Fruit fly (Drosophila melanogaster): ENCODE measurements around the gene Sbat.

The Sbat gene

DNA sequence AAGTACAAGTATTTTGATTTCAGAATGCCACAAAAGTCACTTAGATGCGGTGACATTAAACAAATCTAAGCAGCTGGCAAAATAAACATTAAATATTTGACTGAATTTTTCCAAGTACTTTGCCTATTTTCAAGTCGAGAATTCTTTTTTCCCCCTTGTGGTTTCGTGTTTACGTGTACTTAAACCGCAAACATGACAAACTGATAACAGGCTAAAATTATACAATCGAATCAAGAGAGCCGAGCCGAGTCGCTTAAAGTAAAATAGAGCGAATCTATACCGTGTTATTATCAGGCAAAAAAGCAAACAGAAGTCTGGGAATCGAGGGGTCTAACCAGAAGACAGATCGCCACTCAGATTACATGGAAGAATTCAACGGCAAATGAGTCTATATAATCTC is 28.0 kb downstream of the Sbat start (continued):
- TF ChIP-seq gfzf (GFP tag; optimal IDR thresholded peaks at IDR 0.05) (no peak), inv (GFP tag; IDR thresholded peaks at IDR 0.05; ENCODE audit: partially characterized antibody) (no peak), D19B (GFP tag; optimal IDR thresholded peaks at IDR 0.05) (no peak), dysf (GFP tag; IDR thresholded peaks at IDR 0.05) (no peak), Lpt (GFP tag; optimal IDR thresholded peaks at IDR 0.05) (no peak), CG7839 (tag; optimal IDR thresholded peaks at IDR 0.05) (no peak), CG6765 (GFP tag; optimal IDR thresholded peaks at IDR 0.05) (peak; percentile 10), ERR (GFP tag; optimal IDR thresholded peaks at IDR 0.05) (no peak), CG5953 (GFP tag; IDR thresholded peaks at IDR 0.05) (no peak), CG12219 (GFP tag; optimal IDR thresholded peaks at IDR 0.05) (no peak), her (GFP tag; optimal IDR thresholded peaks at IDR 0.05) (no peak), Hr78 (GFP tag; optimal IDR thresholded peaks at IDR 0.05) (no peak), CG17385 (GFP tag; optimal IDR thresholded peaks at IDR 0.05) (no peak), hbn (GFP tag; IDR thresholded peaks at IDR 0.05; ENCODE audit: partially characterized antibody) (no peak), NC2α (GFP tag; optimal IDR thresholded peaks at IDR 0.05) (no peak), CG15269 (tag; optimal IDR thresholded peaks at IDR 0.05) (no peak), Oaz (GFP tag; IDR thresholded peaks at IDR 0.05) (no peak), ftz-f1 (GFP tag; optimal IDR thresholded peaks at IDR 0.05) (no peak), CkIIα-i1 (GFP tag; IDR thresholded peaks at IDR 0.05) (no peak), Ada2b (GFP tag; IDR thresholded peaks at IDR 0.05) (no peak), dm (GFP tag; optimal IDR thresholded peaks at IDR 0.05) (no peak), CG7928 (GFP tag; optimal IDR thresholded peaks at IDR 0.05) (no peak), tna (GFP tag; IDR thresholded peaks at IDR 0.05; ENCODE audit: partially characterized antibody) (no peak), Dip2 (GFP tag; IDR thresholded peaks at IDR 0.05) (no peak), Dad (GFP tag; optimal IDR thresholded peaks at IDR 0.05) (no peak), nerfin-1 (tag; optimal IDR thresholded peaks at IDR 0.05) (no peak), wek (GFP tag; optimal IDR thresholded peaks at IDR 0.05) (peak; percentile 7), Gsc (GFP tag; IDR thresholded peaks at IDR 0.05) (no peak), CG7372 (GFP tag; IDR thresholded peaks at IDR 0.05) (no peak), NC2β (GFP tag; optimal IDR thresholded peaks at IDR 0.05) (no peak), az2 (GFP tag; optimal IDR thresholded peaks at IDR 0.05) (no peak), CG2129 (GFP tag; IDR thresholded peaks at IDR 0.05; ENCODE audit: partially characterized antibody) (no peak), grau (tag; optimal IDR thresholded peaks at IDR 0.05) (no peak), sd (tag; optimal IDR thresholded peaks at IDR 0.05) (no peak), sug (tag; optimal IDR thresholded peaks at IDR 0.05) (peak; percentile 79), CG4730 (GFP tag; IDR thresholded peaks at IDR 0.05) (no peak), esg (GFP tag; conservative IDR thresholded peaks at IDR 0.05) (no peak), Sox100B (GFP tag; optimal IDR thresholded peaks at IDR 0.05) (no peak), CG3995 (GFP tag; optimal IDR thresholded peaks at IDR 0.05) (no peak), jumu (GFP tag; optimal IDR thresholded peaks at IDR 0.05) (no peak), h (optimal IDR thresholded peaks at IDR 0.05) (no peak), fd96Cb (tag; optimal IDR thresholded peaks at IDR 0.05) (no peak), CG10431 (GFP tag; optimal IDR thresholded peaks at IDR 0.05) (no peak), Myb (GFP tag; optimal IDR thresholded peaks at IDR 0.05) (no peak), CG13424 (tag; optimal IDR thresholded peaks at IDR 0.05) (no peak), Hmr (GFP tag; optimal IDR thresholded peaks at IDR 0.05) (no peak), MTF-1 (GFP tag; optimal IDR thresholded peaks at IDR 0.05; ENCODE audit: borderline replicate concordance) (peak; percentile 30), amos (GFP tag; IDR thresholded peaks at IDR 0.05; ENCODE audit: partially characterized antibody) (no peak), ttk (GFP tag; IDR thresholded peaks at IDR 0.05) (no peak), CG1024 (GFP tag; IDR thresholded peaks at IDR 0.05) (0 out of 2 replicates have a peak, but pooled peaks have one; percentile 9), tio (GFP tag; optimal IDR thresholded peaks at IDR 0.05) (no peak), disco-r (GFP tag; optimal IDR thresholded peaks at IDR 0.05) (no peak)
